Worm (Caenorhabditis elegans) whole organism, young adult: ENCODE results near the gene suex-1.
A peak's percentile ranks its signal among the peaks of the same experiment; 100 is the strongest.

ENCODE experiments used
- B0035.1 ChIP-seq: sonication (generic microtip); optimal IDR thresholded peaks from 2 replicates; lab custom pipeline; 2016; ENCODE audit warnings: missing genetic modification characterization, mild to moderate bottlenecking, missing compliant biosample characterization, missing genotype, missing genetic modification reagents
- C06A6.2 ChIP-seq: fragments of 200-800 bp; sonication (Bioruptor generic); conservative IDR thresholded peaks from 2 replicates; pipeline ENCODE4 v1.3.6; 2022; ENCODE audit warnings: missing genetic modification characterization, missing compliant biosample characterization
- F22D6.2 ChIP-seq: sonication (generic microtip); optimal IDR thresholded peaks from 2 replicates; lab custom pipeline; 2016; ENCODE audit warnings: mild to moderate bottlenecking, missing genetic modification characterization, missing compliant biosample characterization
- F23B12.7 ChIP-seq: sonication (generic microtip); optimal IDR thresholded peaks from 2 replicates; lab custom pipeline; 2017; ENCODE audit warnings: missing genetic modification characterization, mild to moderate bottlenecking, missing compliant biosample characterization, antibody characterized with exemption, moderate library complexity; ENCODE audit not compliant: insufficient read depth
- F33H1.4 ChIP-seq: fragments of 200-800 bp; sonication (Bioruptor generic); IDR thresholded peaks from 2 replicates; pipeline ENCODE4 v1.3.6; 2022; ENCODE audit warnings: missing genetic modification reagents, missing genetic modification characterization, missing compliant biosample characterization
- F49E8.2 ChIP-seq: sonication (generic microtip); optimal IDR thresholded peaks from 3 replicates; lab custom pipeline; 2017; ENCODE audit warnings: missing genetic modification characterization, mild to moderate bottlenecking, missing compliant biosample characterization, antibody characterized with exemption, moderate library complexity; ENCODE audit not compliant: insufficient read depth
- F55B11.4 ChIP-seq: sonication (generic microtip); optimal IDR thresholded peaks from 2 replicates; lab custom pipeline; 2016; ENCODE audit warnings: missing compliant biosample characterization, missing genetic modification characterization, borderline replicate concordance; ENCODE audit not compliant: insufficient read depth
- K11D2.4 ChIP-seq: fragments of 200-800 bp; sonication (Bioruptor generic); IDR thresholded peaks from 2 replicates; pipeline ENCODE4 v1.3.6; 2022; ENCODE audit warnings: missing genetic modification reagents, missing genetic modification characterization, missing compliant biosample characterization
- K12H6.12 ChIP-seq: fragments of 200-800 bp; sonication (Bioruptor generic); optimal IDR thresholded peaks from 2 replicates; lab custom pipeline; 2018; ENCODE audit warnings: mild to moderate bottlenecking, missing genetic modification characterization, missing compliant biosample characterization
- Y53G8AR.9 ChIP-seq: fragments of 200-800 bp; sonication (Bioruptor generic); conservative IDR thresholded peaks from 2 replicates; pipeline ENCODE4 v1.3.6; 2022; ENCODE audit warnings: missing genetic modification reagents, missing genetic modification characterization, missing compliant biosample characterization
- Y79H2A.3 ChIP-seq: fragments of 200-800 bp; sonication (Bioruptor generic); conservative IDR thresholded peaks from 2 replicates; pipeline ENCODE4 v1.3.6; 2022; ENCODE audit warnings: missing genetic modification reagents, missing genetic modification characterization, missing compliant biosample characterization
- Y95B8A.8 ChIP-seq: fragments of 200-800 bp; sonication (Bioruptor generic); IDR thresholded peaks from 2 replicates; pipeline ENCODE4 v1.3.6; 2022; ENCODE audit warnings: missing genetic modification reagents, missing genetic modification characterization, missing compliant biosample characterization
- attf-3 ChIP-seq: fragments of 200-800 bp; sonication (Bioruptor generic); conservative IDR thresholded peaks from 2 replicates; pipeline ENCODE4 v1.3.6; 2022; ENCODE audit warnings: missing genetic modification reagents, missing genetic modification characterization, missing compliant biosample characterization
- cebp-2 ChIP-seq: fragments of 200-800 bp; sonication (Bioruptor generic); IDR thresholded peaks from 2 replicates; pipeline ENCODE4 v1.3.6; 2022; ENCODE audit warnings: missing genetic modification characterization, missing compliant biosample characterization
- ceh-100 ChIP-seq: fragments of 200-800 bp; sonication (Bioruptor generic); IDR thresholded peaks from 2 replicates; pipeline ENCODE4 v1.3.6; 2022; ENCODE audit warnings: missing genetic modification reagents, missing genetic modification characterization, missing compliant biosample characterization
- ceh-40 ChIP-seq: fragments of 200-800 bp; sonication (Bioruptor generic); IDR thresholded peaks from 2 replicates; pipeline ENCODE4 v1.3.6; 2022; ENCODE audit warnings: missing genetic modification characterization, missing compliant biosample characterization
- egl-18 ChIP-seq: fragments of 200-800 bp; sonication (Bioruptor generic); IDR thresholded peaks from 2 replicates; pipeline ENCODE4 v1.3.6; 2022; ENCODE audit warnings: missing genetic modification reagents, missing genetic modification characterization, missing compliant biosample characterization
- egl-44 ChIP-seq: fragments of 200-800 bp; sonication (Bioruptor generic); IDR thresholded peaks from 2 replicates; pipeline ENCODE4 v1.3.6; 2022; ENCODE audit warnings: missing genetic modification reagents, missing genetic modification characterization, missing compliant biosample characterization
- egrh-3 ChIP-seq: fragments of 200-800 bp; sonication (Bioruptor generic); IDR thresholded peaks from 2 replicates; pipeline ENCODE4 v1.3.6; 2022; ENCODE audit warnings: missing genetic modification reagents, missing genetic modification characterization, missing compliant biosample characterization
- fkh-3 ChIP-seq: sonication (generic microtip); optimal IDR thresholded peaks from 2 replicates; lab custom pipeline; 2016; ENCODE audit warnings: mild to moderate bottlenecking, missing genetic modification characterization, missing compliant biosample characterization
- hlh-26 ChIP-seq: fragments of 200-800 bp; sonication (Bioruptor generic); conservative IDR thresholded peaks from 2 replicates; pipeline ENCODE4 v1.3.6; 2022; ENCODE audit warnings: missing genetic modification reagents, missing genetic modification characterization, missing compliant biosample characterization
- hsf-1 ChIP-seq: fragments of 200-800 bp; sonication (Bioruptor generic); IDR thresholded peaks from 2 replicates; pipeline ENCODE4 v1.3.6; 2022; ENCODE audit warnings: missing genetic modification reagents, missing genetic modification characterization, missing compliant biosample characterization
- lag-1 ChIP-seq: fragments of 200-800 bp; sonication (Bioruptor generic); IDR thresholded peaks from 2 replicates; pipeline ENCODE4 v1.3.6; 2022; ENCODE audit warnings: missing genetic modification reagents, missing genetic modification characterization, missing compliant biosample characterization
- lin-54 ChIP-seq: fragments of 200-800 bp; sonication (Bioruptor generic); optimal IDR thresholded peaks from 2 replicates; lab custom pipeline; 2018; ENCODE audit warnings: mild to moderate bottlenecking, missing genetic modification characterization, missing compliant biosample characterization
- lir-1 ChIP-seq: fragments of 200-800 bp; sonication (Bioruptor generic); conservative IDR thresholded peaks from 2 replicates; pipeline ENCODE4 v1.3.6; 2022; ENCODE audit warnings: missing genetic modification reagents, missing genetic modification characterization, missing compliant biosample characterization
- lsl-1 ChIP-seq: fragments of 200-800 bp; sonication (Bioruptor generic); optimal IDR thresholded peaks from 2 replicates; lab custom pipeline; 2018; ENCODE audit warnings: mild to moderate bottlenecking, missing genetic modification characterization, moderate library complexity, missing compliant biosample characterization
- madf-3 ChIP-seq: fragments of 200-800 bp; sonication (Bioruptor generic); IDR thresholded peaks from 2 replicates; pipeline ENCODE4 v1.3.6; 2022; ENCODE audit warnings: missing genetic modification reagents, missing genetic modification characterization, missing compliant biosample characterization
- madf-6 ChIP-seq: fragments of 200-800 bp; sonication (Bioruptor generic); IDR thresholded peaks from 2 replicates; pipeline ENCODE4 v1.3.6; 2022; ENCODE audit warnings: missing genetic modification reagents, missing genetic modification characterization, missing compliant biosample characterization
- madf-8 ChIP-seq: fragments of 200-800 bp; sonication (Bioruptor generic); conservative IDR thresholded peaks from 2 replicates; pipeline ENCODE4 v1.3.6; 2022; ENCODE audit warnings: missing genetic modification reagents, missing genetic modification characterization, missing compliant biosample characterization
- mcd-1 ChIP-seq: fragments of 200-800 bp; sonication (Bioruptor generic); IDR thresholded peaks from 2 replicates; pipeline ENCODE4 v1.3.6; 2022; ENCODE audit warnings: missing genetic modification reagents, missing genetic modification characterization, missing compliant biosample characterization
- mxl-1 ChIP-seq: sonication (generic microtip); optimal IDR thresholded peaks from 2 replicates; lab custom pipeline; 2016; ENCODE audit warnings: missing genetic modification characterization, missing compliant biosample characterization
- nhr-120 ChIP-seq: fragments of 200-800 bp; sonication (Bioruptor generic); IDR thresholded peaks from 2 replicates; pipeline ENCODE4 v1.3.6; 2022; ENCODE audit warnings: missing genetic modification characterization, missing compliant biosample characterization
- nhr-179 ChIP-seq: sonication (generic microtip); optimal IDR thresholded peaks from 2 replicates; lab custom pipeline; 2016; ENCODE audit warnings: mild to moderate bottlenecking, missing genetic modification characterization, missing compliant biosample characterization
- nhr-90 ChIP-seq: sonication (generic microtip); optimal IDR thresholded peaks from 2 replicates; lab custom pipeline; 2016; ENCODE audit warnings: missing genotype, mild to moderate bottlenecking, missing genetic modification characterization, missing compliant biosample characterization
- pbrm-1 ChIP-seq: fragments of 200-800 bp; sonication (Bioruptor generic); IDR thresholded peaks from 2 replicates; pipeline ENCODE4 v1.3.6; 2022; ENCODE audit warnings: missing genetic modification reagents, missing genetic modification characterization, missing compliant biosample characterization
- rec-8 ChIP-seq, 2 experiments: sonication (generic microtip); optimal IDR thresholded peaks; 2 replicates each; lab custom pipeline; 2016; ENCODE audit warnings: mild to moderate bottlenecking in 2 of 2, missing genetic modification characterization in 2 of 2, missing genetic modification reagents in 2 of 2, missing genotype in 2 of 2, missing biosample characterization in 1 of 2, missing compliant biosample characterization in 1 of 2, moderate library complexity in 1 of 2
- repo-1 ChIP-seq: sonication (generic microtip); optimal IDR thresholded peaks from 2 replicates; lab custom pipeline; 2017; ENCODE audit warnings: mild to moderate bottlenecking, missing genetic modification characterization, missing compliant biosample characterization
- sea-2 ChIP-seq: fragments of 200-800 bp; sonication (Bioruptor generic); IDR thresholded peaks from 2 replicates; pipeline ENCODE4 v1.3.6; 2022; ENCODE audit warnings: missing genetic modification characterization, missing compliant biosample characterization
- snpc-1.1 ChIP-seq: sonication (generic microtip); optimal IDR thresholded peaks from 2 replicates; lab custom pipeline; 2017; ENCODE audit warnings: missing genetic modification characterization, mild to moderate bottlenecking, missing compliant biosample characterization, antibody characterized with exemption, moderate library complexity, missing genotype, missing genetic modification reagents; ENCODE audit not compliant: insufficient read depth
- snpc-3.4 ChIP-seq: sonication (generic microtip); optimal IDR thresholded peaks from 2 replicates; lab custom pipeline; 2017; ENCODE audit warnings: missing genetic modification characterization, mild to moderate bottlenecking, missing compliant biosample characterization, antibody characterized with exemption, moderate library complexity, missing genotype, missing genetic modification reagents
- somi-1 ChIP-seq: fragments of 200-800 bp; sonication (Bioruptor generic); optimal IDR thresholded peaks from 2 replicates; lab custom pipeline; 2018; ENCODE audit warnings: mild to moderate bottlenecking, missing genetic modification characterization, missing compliant biosample characterization
- sptf-2 ChIP-seq: fragments of 200-800 bp; sonication (Bioruptor generic); optimal IDR thresholded peaks from 2 replicates; lab custom pipeline; 2018; ENCODE audit warnings: mild to moderate bottlenecking, missing genetic modification characterization, missing compliant biosample characterization
- xnd-1 ChIP-seq: sonication (generic microtip); optimal IDR thresholded peaks from 2 replicates; lab custom pipeline; 2016; ENCODE audit warnings: missing genotype, missing genetic modification reagents, missing genetic modification characterization, missing compliant biosample characterization
- ztf-3 ChIP-seq: fragments of 200-800 bp; sonication (Bioruptor generic); optimal IDR thresholded peaks from 2 replicates; lab custom pipeline; 2018; ENCODE audit warnings: mild to moderate bottlenecking, missing genetic modification characterization, missing compliant biosample characterization

suex-1 gene

ce11 chrII:5458683-5459410 is 39.2 kb downstream of the suex-1 start:
- TF ChIP-seq K12H6.12 = no peak
- no peak for TF ChIP-seq fkh-3 (tag; lab: Kevin White, UChicago)
- no peak for TF ChIP-seq hlh-26
- TF ChIP-seq madf-3 (GFP tag; lab: Robert Waterston, UW) = 0 out of 2 replicates have a peak, but pooled peaks have one; percentile 46
- TF ChIP-seq cebp-2 = no peak
- peak; percentile 80 for TF ChIP-seq lsl-1 (GFP tag; lab: Kevin White, UChicago)
- TF ChIP-seq snpc-1.1 = no peak
- peak; percentile 39 for TF ChIP-seq xnd-1 (tag; lab: Kevin White, UChicago)
- TF ChIP-seq mxl-1 = no peak
- TF ChIP-seq F33H1.4 (GFP tag; lab: Robert Waterston, UW) = peak; percentile 57; the same call in 1 of the 2 replicates
- TF ChIP-seq nhr-179 = no peak

- TF ChIP-seq ceh-40 (no peak), B0035.1 (tag; lab: Kevin White, UChicago) (no peak), F22D6.2 (tag; lab: Kevin White, UChicago) (no peak), Y53G8AR.9 (GFP tag; lab: Robert Waterston, UW) (no peak), Y95B8A.8 (GFP tag; lab: Robert Waterston, UW) (no peak), Y79H2A.3 (GFP tag; lab: Robert Waterston, UW) (no peak), F49E8.2 (peak; percentile 40), attf-3 (GFP tag; lab: Robert Waterston, UW) (no peak), xnd-1 (tag; lab: Kevin White, UChicago) (peak; percentile 68), madf-8 (GFP tag; lab: Robert Waterston, UW) (peak; percentile 68), nhr-120 (no peak), F55B11.4 (tag; lab: Kevin White, UChicago) (no peak), lir-1 (GFP tag; lab: Robert Waterston, UW) (no peak), hlh-26 (no peak), egl-18 (no peak), F23B12.7 (tag; lab: Kevin White, UChicago) (peak; percentile 3), mcd-1 (GFP tag; lab: Robert Waterston, UW) (no peak), madf-6 (peak; percentile 87), somi-1 (no peak), nhr-90 (tag; lab: Kevin White, UChicago) (no peak), sptf-2 (GFP tag; lab: Kevin White, UChicago) (no peak), egrh-3 (GFP tag; lab: Robert Waterston, UW) (no peak), sea-2 (GFP tag; lab: Robert Waterston, UW) (no peak), C06A6.2 (GFP tag; lab: Robert Waterston, UW) (no peak), lag-1 (GFP tag; lab: Robert Waterston, UW) (no peak), pbrm-1 (GFP tag; lab: Robert Waterston, UW) (no peak), fkh-3 (tag; lab: Kevin White, UChicago) (no peak), nhr-179 (no peak), snpc-3.4 (tag; lab: Kevin White, UChicago) (peak; percentile 41), ztf-3 (no peak), ceh-100 (no peak), repo-1 (tag; lab: Kevin White, UChicago) (no peak), rec-8 (tag; optimal IDR thresholded peaks at IDR 0.05; lab: Kevin White, UChicago) (no peak), lin-54 (GFP tag; lab: Kevin White, UChicago) (peak; percentile 93), hsf-1 (no peak), F33H1.4 (GFP tag; lab: Robert Waterston, UW) (peak; percentile 70), egl-44 (GFP tag; lab: Robert Waterston, UW) (no peak), K11D2.4 (GFP tag; lab: Robert Waterston, UW) (no peak)
Observed at ce11 chrII:5455650-5456355, 42.3 kb downstream of the suex-1 start, which contains the start of gene daz-1. TSS of gene daz-1 (plus strand) at chrII:5456305.
